Fruit fly (Drosophila melanogaster): ENCODE results near the gene elav.

DNA sequence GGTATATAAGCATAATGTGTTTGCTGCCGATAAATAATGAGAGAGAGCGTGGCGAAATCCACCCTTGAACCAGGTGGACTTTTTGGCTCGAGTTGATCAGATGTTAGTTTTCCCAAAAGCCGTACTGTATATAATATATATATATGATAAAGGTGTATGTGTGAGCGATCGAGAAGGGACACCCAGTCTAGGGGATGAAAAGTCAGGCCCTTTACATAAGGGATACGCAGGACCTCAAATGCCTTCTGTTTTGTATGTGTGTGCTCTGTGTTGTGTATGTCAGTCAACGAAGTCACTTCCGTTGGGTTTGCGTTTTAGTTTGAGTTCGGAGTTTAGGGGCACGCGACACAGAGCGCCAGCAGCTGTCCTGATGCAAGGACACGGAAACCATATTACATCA, 62.6 kb downstream of the elav start, which contains the start of gene ase:
- TF ChIP-seq ovo (GFP tag; optimal IDR thresholded peaks at IDR 0.05) (no peak), bab1 (GFP tag; optimal IDR thresholded peaks at IDR 0.05) (no peak), CG11617 (GFP tag; optimal IDR thresholded peaks at IDR 0.05) (no peak), CG7101 (tag; optimal IDR thresholded peaks at IDR 0.05) (no peak)

Data from whole organism, adult.